Fruit fly (Drosophila melanogaster): ENCODE results near the gene Ulp1.

Ulp1 gene

dm6 chrX:19164726-19165125 is 43.3 kb downstream of the Ulp1 start (continued):
- TF ChIP-seq gem (tag; optimal IDR thresholded peaks at IDR 0.05) (peak; percentile 53), Atf3 (GFP tag; optimal IDR thresholded peaks at IDR 0.05) (no peak), Pdp1 (GFP tag; optimal IDR thresholded peaks at IDR 0.05) (peak in 1 of 2 experiments; percentile 5), Mrtf (GFP tag; IDR thresholded peaks at IDR 0.05) (no peak), bowl (GFP tag; IDR thresholded peaks at IDR 0.05) (no peak), Mad (GFP tag; optimal IDR thresholded peaks at IDR 0.05) (no peak), schlank (tag; optimal IDR thresholded peaks at IDR 0.05) (no peak), insv (GFP tag; optimal IDR thresholded peaks at IDR 0.05) (no peak), bab2 (GFP tag; optimal IDR thresholded peaks at IDR 0.05) (peak; percentile 32), CG18262 (tag; optimal IDR thresholded peaks at IDR 0.05) (no peak), CG10366 (GFP tag; IDR thresholded peaks at IDR 0.05) (peak; percentile 7; the same call in 1 of the 2 replicates), sens (GFP tag) (peak; percentile 75), Taf1 (GFP tag; IDR thresholded peaks at IDR 0.05) (no peak), disco-r (GFP tag; optimal IDR thresholded peaks at IDR 0.05) (no peak), CG6175 (GFP tag; IDR thresholded peaks at IDR 0.05) (no peak), Fer1 (GFP tag; optimal IDR thresholded peaks at IDR 0.05) (no peak), pho (GFP tag; optimal IDR thresholded peaks at IDR 0.05) (no peak), sd (tag; optimal IDR thresholded peaks at IDR 0.05) (no peak), hbn (GFP tag; IDR thresholded peaks at IDR 0.05; ENCODE audit: partially characterized antibody) (no peak), CG1832 (GFP tag; optimal IDR thresholded peaks at IDR 0.05) (no peak), Chrac-16 (GFP tag; optimal IDR thresholded peaks at IDR 0.05) (peak; percentile 50), bsh (GFP tag; optimal IDR thresholded peaks at IDR 0.05) (peak in 1 of 2 experiments; percentile 25), HHEX (GFP tag; optimal IDR thresholded peaks at IDR 0.05) (peak; percentile 23), gce (GFP tag; IDR thresholded peaks at IDR 0.05) (no peak), CG31365 (tag; optimal IDR thresholded peaks at IDR 0.05) (no peak), CG6791 (GFP tag; IDR thresholded peaks at IDR 0.05; ENCODE audit: partially characterized antibody) (no peak), ATbp (GFP tag; optimal IDR thresholded peaks at IDR 0.05) (peak; percentile 28), gt (GFP tag; IDR thresholded peaks at IDR 0.05) (no peak), CG32532 (GFP tag; IDR thresholded peaks at IDR 0.05) (no peak), Fer3 (tag; optimal IDR thresholded peaks at IDR 0.05) (no peak), fd3F (GFP tag; optimal IDR thresholded peaks at IDR 0.05) (no peak), crc (GFP tag; optimal IDR thresholded peaks at IDR 0.05) (peak; percentile 15), CG43689 (GFP tag; IDR thresholded peaks at IDR 0.05) (no peak), C15 (GFP tag; IDR thresholded peaks at IDR 0.05) (no peak), CG14710 (tag; optimal IDR thresholded peaks at IDR 0.05) (no peak), rib (GFP tag; IDR thresholded peaks at IDR 0.05) (no peak), CG16815 (GFP tag; optimal IDR thresholded peaks at IDR 0.05) (no peak), emc (GFP tag; optimal IDR thresholded peaks at IDR 0.05) (no peak), Dip2 (GFP tag; IDR thresholded peaks at IDR 0.05) (no peak), zen2 (GFP tag; IDR thresholded peaks at IDR 0.05; ENCODE audit: partially characterized antibody) (no peak), Spps (tag; optimal IDR thresholded peaks at IDR 0.05) (no peak), dpn (GFP tag; optimal IDR thresholded peaks at IDR 0.05) (peak in 1 of 2 experiments; percentile 21), Sry-β (GFP tag; optimal IDR thresholded peaks at IDR 0.05) (no peak), CG34376 (GFP tag; optimal IDR thresholded peaks at IDR 0.05) (no peak), Myb (GFP tag; optimal IDR thresholded peaks at IDR 0.05) (peak; percentile 14), CG18619 (GFP tag; optimal IDR thresholded peaks at IDR 0.05) (no peak), H2.0 (GFP tag; IDR thresholded peaks at IDR 0.05) (no peak), zfh1 (GFP tag; IDR thresholded peaks at IDR 0.05) (no peak), Ssrp (tag; optimal IDR thresholded peaks at IDR 0.05) (no peak), CG8089 (GFP tag; optimal IDR thresholded peaks at IDR 0.05) (no peak), CG1603 (tag; optimal IDR thresholded peaks at IDR 0.05) (no peak), MTF-1 (GFP tag; optimal IDR thresholded peaks at IDR 0.05; ENCODE audit: borderline replicate concordance) (no peak)

Measured in whole organism, embryonic.